Fruit fly (Drosophila melanogaster) whole organism, prepupa: ENCODE results near the gene CG15629.

Source experiments
- CG10631 ChIP-seq: fragments of 200-800 bp; sonication (Bioruptor generic); optimal IDR thresholded peaks from 2 replicates; lab custom pipeline; 2016; ENCODE audit warnings: missing biosample characterization, missing genetic modification characterization
- CG10669 ChIP-seq: fragments of 200-800 bp; sonication (Bioruptor generic); optimal IDR thresholded peaks from 3 replicates; lab custom pipeline; 2018; ENCODE audit warnings: missing biosample characterization, mild to moderate bottlenecking, missing genetic modification characterization, moderate library complexity
- CG15336 ChIP-seq: fragments of 200-800 bp; sonication (Bioruptor generic); IDR thresholded peaks from 2 replicates; pipeline ENCODE4 v1.3.6; 2022; ENCODE audit warnings: missing biosample characterization, missing genetic modification characterization
- CG16779 ChIP-seq: fragments of 200-800 bp; sonication (Bioruptor generic); optimal IDR thresholded peaks from 3 replicates; lab custom pipeline; 2017; ENCODE audit warnings: missing biosample characterization, mild to moderate bottlenecking, missing genetic modification characterization
- CG3032 ChIP-seq: fragments of 200-800 bp; optimal IDR thresholded peaks from 2 replicates; lab custom pipeline; 2019; ENCODE audit warnings: missing biosample characterization, mild to moderate bottlenecking, missing genetic modification characterization, moderate library complexity
- CG31627 ChIP-seq: fragments of 200-800 bp; sonication (Bioruptor generic); optimal IDR thresholded peaks from 3 replicates; lab custom pipeline; 2016; ENCODE audit warnings: missing biosample characterization, missing genetic modification characterization
- CG32006 ChIP-seq: fragments of 200-800 bp; sonication (Bioruptor generic); optimal IDR thresholded peaks from 3 replicates; lab custom pipeline; 2017; ENCODE audit warnings: missing biosample characterization, mild to moderate bottlenecking, missing genetic modification characterization
- CG34406 ChIP-seq: fragments of 200-800 bp; sonication (Bioruptor generic); optimal IDR thresholded peaks from 3 replicates; lab custom pipeline; 2016; ENCODE audit warnings: missing biosample characterization, missing genetic modification characterization
- CG4318 ChIP-seq: fragments of 200-800 bp; sonication (Bioruptor generic); optimal IDR thresholded peaks from 3 replicates; lab custom pipeline; 2017; ENCODE audit warnings: missing biosample characterization, mild to moderate bottlenecking, missing genetic modification characterization
- CG6163 ChIP-seq: fragments of 200-800 bp; sonication (Bioruptor generic); IDR thresholded peaks from 3 replicates; pipeline ENCODE4 v1.3.6; 2022; ENCODE audit warnings: missing biosample characterization, missing genetic modification characterization
- CG8119 ChIP-seq: fragments of 200-800 bp; sonication (Bioruptor generic); IDR thresholded peaks from 3 replicates; pipeline ENCODE4 v1.3.6; 2022; ENCODE audit warnings: missing biosample characterization, missing genetic modification characterization
- CG9139 ChIP-seq: fragments of 200-800 bp; sonication (Bioruptor generic); optimal IDR thresholded peaks from 3 replicates; lab custom pipeline; 2017; ENCODE audit warnings: missing biosample characterization, mild to moderate bottlenecking, missing genetic modification characterization
- Eip75B ChIP-seq: fragments of 200-800 bp; sonication (Bioruptor generic); optimal IDR thresholded peaks from 3 replicates; lab custom pipeline; 2016; ENCODE audit warnings: missing biosample characterization, missing genetic modification characterization
- Eip78C ChIP-seq: fragments of 200-800 bp; sonication (Bioruptor generic); peaks from one replicate; lab custom pipeline; 2016; ENCODE audit warnings: missing biosample characterization, missing genetic modification characterization
- Ets96B ChIP-seq: fragments of 200-800 bp; optimal IDR thresholded peaks from 2 replicates; lab custom pipeline; 2019; ENCODE audit warnings: missing biosample characterization, mild to moderate bottlenecking, missing genetic modification characterization, moderate library complexity
- Hr39 ChIP-seq: fragments of 200-800 bp; sonication (Bioruptor generic); optimal IDR thresholded peaks from 2 replicates; lab custom pipeline; 2016; ENCODE audit warnings: missing biosample characterization, missing genetic modification characterization
- Hr4 ChIP-seq: fragments of 200-800 bp; sonication (Bioruptor generic); optimal IDR thresholded peaks from 3 replicates; lab custom pipeline; 2016; ENCODE audit warnings: missing biosample characterization, missing genetic modification characterization
- Lpt ChIP-seq: fragments of 200-800 bp; sonication (Bioruptor generic); optimal IDR thresholded peaks from 3 replicates; lab custom pipeline; 2016; ENCODE audit warnings: missing biosample characterization, missing genetic modification characterization
- Met ChIP-seq: fragments of 200-800 bp; sonication (Bioruptor generic); optimal IDR thresholded peaks from 3 replicates; lab custom pipeline; 2016; ENCODE audit warnings: missing biosample characterization, missing genetic modification characterization
- OdsH ChIP-seq: fragments of 200-800 bp; sonication (Bioruptor generic); optimal IDR thresholded peaks from 3 replicates; lab custom pipeline; 2016; ENCODE audit warnings: missing biosample characterization, missing genetic modification characterization
- Sox102F ChIP-seq: fragments of 200-800 bp; sonication (Bioruptor generic); optimal IDR thresholded peaks from 2 replicates; lab custom pipeline; 2016; ENCODE audit warnings: missing biosample characterization, mild to moderate bottlenecking, missing genetic modification characterization
- dac ChIP-seq: fragments of 200-800 bp; sonication (Bioruptor generic); optimal IDR thresholded peaks from 2 replicates; lab custom pipeline; 2017; ENCODE audit warnings: missing biosample characterization, mild to moderate bottlenecking, missing genetic modification characterization
- eg ChIP-seq: fragments of 200-800 bp; sonication (Bioruptor generic); IDR thresholded peaks from 3 replicates; pipeline ENCODE4 v1.3.6; 2022; ENCODE audit warnings: missing biosample characterization, missing genetic modification characterization
- fd59A ChIP-seq: fragments of 200-800 bp; sonication (Bioruptor generic); optimal IDR thresholded peaks from 2 replicates; lab custom pipeline; 2017; ENCODE audit warnings: missing biosample characterization, mild to moderate bottlenecking, missing genetic modification characterization, missing genetic modification reagents
- fkh ChIP-seq: fragments of 200-800 bp; sonication (Bioruptor generic); optimal IDR thresholded peaks from 3 replicates; lab custom pipeline; 2017; ENCODE audit warnings: missing biosample characterization, mild to moderate bottlenecking, missing genetic modification characterization, moderate library complexity
- pdm3 ChIP-seq: fragments of 200-800 bp; sonication (Bioruptor generic); optimal IDR thresholded peaks from 3 replicates; lab custom pipeline; 2016; ENCODE audit warnings: missing biosample characterization, missing genetic modification characterization

The CG15629 gene

dm6 chr2L:4854822-4855221 is 42.0 kb downstream of the CG15629 start:
- TF ChIP-seq dac (GFP tag; lab: Kevin White, UChicago) (no peak), eg (GFP tag; lab: Robert Waterston, UW) (no peak)

DNA sequence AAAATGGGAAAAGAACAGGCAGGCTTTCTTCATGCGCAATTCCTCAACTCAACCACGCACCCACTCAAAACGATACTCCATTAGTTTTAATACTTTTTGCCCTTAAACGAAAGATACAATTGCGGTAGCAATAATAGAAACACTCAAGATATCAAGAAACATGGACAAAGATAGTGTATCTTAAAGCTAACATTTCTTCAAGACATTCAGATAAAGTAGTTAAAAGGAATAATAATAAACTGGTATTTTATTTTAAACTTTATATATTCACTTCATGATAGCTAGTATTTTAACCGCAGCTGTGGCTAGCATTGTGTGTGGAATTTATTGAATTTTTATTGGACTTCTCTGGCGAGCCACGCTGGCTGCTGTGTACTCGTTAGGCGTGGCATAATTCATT is 43.3 kb downstream of the CG15629 start:
- TF ChIP-seq CG9139 (GFP tag; lab: Kevin White, UChicago), result no peak
- peak; percentile 26 for TF ChIP-seq Ets96B (tag; lab: Kevin White, UChicago)
- peak; percentile 13 for TF ChIP-seq Hr4 (GFP tag; lab: Kevin White, UChicago)
- peak; percentile 23 for TF ChIP-seq OdsH
- peak; percentile 27 for TF ChIP-seq CG32006
- no peak for TF ChIP-seq fkh (GFP tag; lab: Kevin White, UChicago)
- TF ChIP-seq eg (GFP tag; lab: Robert Waterston, UW), result peak; percentile 36; the same call in 1 of the 3 replicates
- peak; percentile 10 for TF ChIP-seq Met (GFP tag; lab: Kevin White, UChicago)
- TF ChIP-seq CG34406, result no peak
- TF ChIP-seq CG31627 (GFP tag; lab: Kevin White, UChicago), result no peak
- TF ChIP-seq fd59A (GFP tag; lab: Kevin White, UChicago), result peak; percentile 7
- peak; percentile 3 for TF ChIP-seq CG3032 (tag; lab: Kevin White, UChicago)
- TF ChIP-seq Hr39 (GFP tag; lab: Kevin White, UChicago), result no peak
- TF ChIP-seq Eip78C (GFP tag; lab: Kevin White, UChicago), result peak; percentile 66
- peak; percentile 29; the same call in 1 of the 2 replicates for TF ChIP-seq CG15336
- TF ChIP-seq CG10631, result peak; percentile 12
- TF ChIP-seq Lpt, result no peak
- 0 out of 3 replicates have a peak, but pooled peaks have one; percentile 20 for TF ChIP-seq CG6163 (GFP tag; lab: Robert Waterston, UW)
- TF ChIP-seq CG10669 (GFP tag; lab: Kevin White, UChicago), result peak; percentile 22
- peak; percentile 9 for TF ChIP-seq Eip75B (GFP tag; lab: Kevin White, UChicago)

DNA sequence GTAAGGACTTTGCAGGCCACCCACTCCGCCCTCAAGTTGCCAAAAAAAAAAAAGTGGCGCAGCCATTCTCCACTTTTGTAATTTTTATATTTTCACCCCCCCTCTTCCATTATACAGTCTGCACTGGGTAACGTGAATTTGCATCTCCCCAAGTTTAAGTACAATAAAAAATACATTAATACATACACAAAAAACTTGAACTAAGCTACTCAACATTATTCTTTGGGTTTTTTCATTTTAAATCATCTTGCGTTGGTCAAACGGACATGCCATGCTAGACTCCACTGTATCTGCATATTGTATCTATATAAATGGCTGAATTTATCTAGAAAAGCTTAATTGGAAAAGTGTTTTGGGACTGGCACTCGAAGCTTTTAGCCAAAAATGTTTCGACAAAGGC is 48.7 kb downstream of the CG15629 start:
- TF ChIP-seq CG32006, result peak; percentile 15
- TF ChIP-seq eg (GFP tag; lab: Robert Waterston, UW), result peak; percentile 53; the same call in 2 of the 3 replicates
- TF ChIP-seq CG4318 (GFP tag; lab: Kevin White, UChicago), result no peak
- TF ChIP-seq, all 60 proteins: peak for 2

DNA sequence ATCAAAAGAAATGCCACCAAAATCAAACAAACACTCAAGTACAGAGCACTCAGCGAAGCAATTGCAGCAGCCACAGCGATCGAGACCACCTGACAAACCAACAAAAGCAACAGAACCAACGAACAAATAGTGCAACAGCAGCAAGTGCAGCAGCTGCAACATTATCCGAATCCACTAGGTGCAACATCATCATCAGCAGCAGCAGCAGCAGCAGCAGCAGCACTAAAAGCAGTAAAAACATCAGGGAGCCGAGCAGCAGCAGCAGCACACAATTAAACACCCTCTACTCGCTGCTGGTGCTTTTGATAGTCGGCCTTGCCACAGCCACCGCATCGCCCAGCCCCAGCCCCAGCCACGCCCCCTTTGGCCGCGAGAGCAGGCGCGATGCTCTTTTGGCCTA is 52.6 kb downstream of the CG15629 start:
- TF ChIP-seq CG3032 (tag; lab: Kevin White, UChicago) (no peak), CG34406 (no peak), CG4318 (GFP tag; lab: Kevin White, UChicago) (no peak), pdm3 (GFP tag; lab: Kevin White, UChicago) (no peak), Sox102F (GFP tag; lab: Kevin White, UChicago) (no peak), CG8119 (GFP tag; lab: Robert Waterston, UW) (no peak), CG16779 (tag; lab: Kevin White, UChicago) (no peak)
- TF ChIP-seq, all 60 proteins: peak for 0
